Worm (Caenorhabditis elegans): Measurements from ENCODE around the gene fbxa-64.

Gene fbxa-64

ce11 chrV:3275033-3275432, 2.9 kb downstream of the fbxa-64 start, which contains the start of gene T28A11.3:
T28A11.3 (plus strand) TSS chrV:3275333.
- TF ChIP-seq lsy-2 (tag; optimal IDR thresholded peaks at IDR 0.05) (no peak), zip-8 (tag; optimal IDR thresholded peaks at IDR 0.05) (no peak), snpc-4 (tag; optimal IDR thresholded peaks at IDR 0.05) (no peak), pha-4 (tag; optimal IDR thresholded peaks at IDR 0.05) (no peak), nhr-76 (tag; optimal IDR thresholded peaks at IDR 0.05) (no peak), blmp-1 (tag; optimal IDR thresholded peaks at IDR 0.05) (no peak), unc-39 (tag; optimal IDR thresholded peaks at IDR 0.05) (no peak), sem-2 (GFP tag; optimal IDR thresholded peaks at IDR 0.05) (no peak), cnd-1 (tag; optimal IDR thresholded peaks at IDR 0.05) (no peak), nhr-28 (tag; optimal IDR thresholded peaks at IDR 0.05) (no peak), drap-1 (GFP tag; optimal IDR thresholded peaks at IDR 0.05) (no peak), lin-32 (GFP tag; optimal IDR thresholded peaks at IDR 0.05) (no peak), ces-1 (GFP tag; optimal IDR thresholded peaks at IDR 0.05) (no peak)

- TF ChIP-seq nhr-237 (tag; optimal IDR thresholded peaks at IDR 0.05) (no peak), pha-4 (tag; optimal IDR thresholded peaks at IDR 0.05) (no peak), zip-8 (tag; optimal IDR thresholded peaks at IDR 0.05) (no peak), flh-1 (GFP tag; optimal IDR thresholded peaks at IDR 0.05) (no peak), lin-13 (tag; optimal IDR thresholded peaks at IDR 0.05) (no peak), lsy-2 (tag; optimal IDR thresholded peaks at IDR 0.05) (no peak), ceh-83 (GFP tag; optimal IDR thresholded peaks at IDR 0.05) (no peak), bed-3 (GFP tag; optimal IDR thresholded peaks at IDR 0.05) (no peak), M03D4.4 (tag; optimal IDR thresholded peaks at IDR 0.05) (no peak), hlh-1 (tag; optimal IDR thresholded peaks at IDR 0.05) (no peak), ztf-11 (tag; optimal IDR thresholded peaks at IDR 0.05) (no peak), nhr-76 (tag; optimal IDR thresholded peaks at IDR 0.05) (no peak), mep-1 (tag; optimal IDR thresholded peaks at IDR 0.05) (no peak)
Measured at ce11 chrV:3273577-3274100, 4.3 kb downstream of the fbxa-64 start, which contains the start of gene T28A11.4. T28A11.4 (plus strand) TSS chrV:3274050.

- TF ChIP-seq zip-8 (tag; optimal IDR thresholded peaks at IDR 0.05) = no peak
Measured at ce11 chrV:3273156-3273555, 4.8 kb downstream of the fbxa-64 start, which contains the start of gene T28A11.20. T28A11.20 (minus strand) TSS chrV:3273256.

DNA sequence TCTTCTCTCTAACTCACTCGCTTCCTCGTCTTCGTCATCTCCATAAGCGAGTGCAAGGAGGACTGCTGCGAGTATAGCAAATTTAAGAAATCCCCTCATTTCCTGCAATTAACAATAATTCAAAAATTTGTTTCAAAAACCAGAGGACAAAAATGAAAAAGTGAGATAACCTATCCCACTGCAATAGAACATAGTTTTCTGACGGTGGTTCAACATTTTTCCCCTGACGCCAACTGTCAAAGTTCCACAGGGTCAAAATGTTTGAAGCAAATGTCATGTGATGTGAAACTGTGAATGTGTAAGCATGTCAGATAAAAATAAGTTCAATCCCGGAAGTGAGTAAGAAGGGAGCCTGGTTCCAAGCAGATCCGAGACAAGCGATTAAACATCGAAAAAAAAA, 8.5 kb downstream of the fbxa-64 start, which contains the start of gene T28A11.19:
Gene T28A11.19 (minus strand): TSS at position 108 of the 400 bp plus-strand sequence.
- TF ChIP-seq ceh-39 (tag; optimal IDR thresholded peaks at IDR 0.05) = no peak
- no peak for TF ChIP-seq mls-2 (tag; optimal IDR thresholded peaks at IDR 0.05)
- TF ChIP-seq bed-3 (GFP tag; optimal IDR thresholded peaks at IDR 0.05) = no peak
- no peak for TF ChIP-seq lin-32 (GFP tag; optimal IDR thresholded peaks at IDR 0.05)
- TF ChIP-seq lin-13 (tag; optimal IDR thresholded peaks at IDR 0.05) = no peak
- TF ChIP-seq sem-2 (GFP tag; optimal IDR thresholded peaks at IDR 0.05) = no peak
- no peak for TF ChIP-seq ham-2 (GFP tag; optimal IDR thresholded peaks at IDR 0.05)
- no peak for TF ChIP-seq nhr-76 (tag; optimal IDR thresholded peaks at IDR 0.05)
- no peak for TF ChIP-seq nhr-2 (tag; optimal IDR thresholded peaks at IDR 0.05)
- TF ChIP-seq zip-8 (tag; optimal IDR thresholded peaks at IDR 0.05) = no peak
- no peak for TF ChIP-seq elt-3 (tag; optimal IDR thresholded peaks at IDR 0.05)
- TF ChIP-seq mep-1 (tag; optimal IDR thresholded peaks at IDR 0.05) = no peak
- TF ChIP-seq hlh-1 (tag; optimal IDR thresholded peaks at IDR 0.05) = no peak
- TF ChIP-seq snpc-4 (tag; optimal IDR thresholded peaks at IDR 0.05) = no peak
- no peak for TF ChIP-seq ceh-83 (GFP tag; optimal IDR thresholded peaks at IDR 0.05)
- TF ChIP-seq unc-39 (tag; optimal IDR thresholded peaks at IDR 0.05) = no peak
- TF ChIP-seq nhr-12 (tag; optimal IDR thresholded peaks at IDR 0.05) = no peak
- TF ChIP-seq ceh-43 (GFP tag; optimal IDR thresholded peaks at IDR 0.05) = no peak
- TF ChIP-seq flh-1 (GFP tag; optimal IDR thresholded peaks at IDR 0.05) = no peak
- TF ChIP-seq drap-1 (GFP tag; optimal IDR thresholded peaks at IDR 0.05) = no peak

DNA sequence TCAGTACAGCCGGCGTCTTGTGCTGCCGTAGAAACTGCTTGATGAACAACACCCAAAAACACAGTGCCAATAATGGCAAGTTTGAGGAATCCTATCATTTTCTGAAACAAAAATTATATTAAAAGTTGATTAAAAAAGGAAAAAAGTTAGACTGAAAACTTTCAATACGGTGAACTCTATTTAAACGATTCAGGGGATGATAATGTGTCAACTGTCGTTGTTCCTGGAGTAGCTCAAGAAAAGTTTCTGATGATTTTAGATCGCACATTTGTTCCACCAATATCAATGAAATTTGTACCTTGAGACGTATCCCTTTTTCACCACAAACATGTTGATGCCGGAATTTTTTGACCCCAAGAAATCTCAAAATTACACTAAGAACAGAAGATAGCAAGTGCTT, 10.0 kb downstream of the fbxa-64 start, which contains the start of gene T28A11.18:
Gene T28A11.18 (minus strand): TSS at position 101 of the 400 bp plus-strand sequence.
- TF ChIP-seq ztf-11 (tag; optimal IDR thresholded peaks at IDR 0.05) = no peak
- no peak for TF ChIP-seq ceh-83 (GFP tag; optimal IDR thresholded peaks at IDR 0.05)
- TF ChIP-seq hlh-1 (tag; optimal IDR thresholded peaks at IDR 0.05) = no peak
- TF ChIP-seq lin-13 (tag; optimal IDR thresholded peaks at IDR 0.05) = no peak
- no peak for TF ChIP-seq tbx-8 (GFP tag; optimal IDR thresholded peaks at IDR 0.05)
- TF ChIP-seq ces-1 (GFP tag; optimal IDR thresholded peaks at IDR 0.05) = no peak
- no peak for TF ChIP-seq ham-2 (GFP tag; optimal IDR thresholded peaks at IDR 0.05)
- no peak for TF ChIP-seq sem-2 (GFP tag; optimal IDR thresholded peaks at IDR 0.05)
- TF ChIP-seq elt-3 (tag; optimal IDR thresholded peaks at IDR 0.05) = no peak
- no peak for TF ChIP-seq sptf-1 (tag; optimal IDR thresholded peaks at IDR 0.05)
- no peak for TF ChIP-seq zip-8 (tag; optimal IDR thresholded peaks at IDR 0.05)
- no peak for TF ChIP-seq pha-4 (tag; optimal IDR thresholded peaks at IDR 0.05)
- no peak for TF ChIP-seq nhr-28 (tag; optimal IDR thresholded peaks at IDR 0.05)
- TF ChIP-seq snpc-4 (tag; optimal IDR thresholded peaks at IDR 0.05) = no peak
- TF ChIP-seq unc-62 (GFP tag; optimal IDR thresholded peaks at IDR 0.05) = no peak
- TF ChIP-seq nhr-12 (tag; optimal IDR thresholded peaks at IDR 0.05) = no peak

Measured in whole organism, mixed stage, embryonic.